Fruit fly (Drosophila melanogaster): ENCODE measurements around the gene Antp.

- TF ChIP-seq h (optimal IDR thresholded peaks at IDR 0.05) = no peak
- no peak for TF ChIP-seq psq (optimal IDR thresholded peaks at IDR 0.05)
- no peak for TF ChIP-seq insv (optimal IDR thresholded peaks at IDR 0.05)
- TF ChIP-seq Sin3A (optimal IDR thresholded peaks at IDR 0.05) = no peak
Observed at dm6 chr3R:6935208-6935607, 63.8 kb downstream of the Antp start.

All from Kc167 (cell line).